Fruit fly (Drosophila melanogaster) whole organism, embryonic: ENCODE results near the gene Oseg1.

Experiments
- Atf-2 ChIP-seq: fragments of 200-800 bp; sonication (Bioruptor generic); optimal IDR thresholded peaks from 2 replicates; lab custom pipeline; 2016; ENCODE audit warnings: missing biosample characterization, missing genetic modification characterization
- Awh ChIP-seq: fragments of 200-800 bp; sonication (Bioruptor generic); IDR thresholded peaks from 2 replicates; pipeline ENCODE4, ENCODE4 v1.3.6; 2022; ENCODE audit warnings: missing biosample characterization, missing genetic modification characterization
- BtbVII ChIP-seq: fragments of 200-800 bp; sonication (Bioruptor generic); optimal IDR thresholded peaks from 3 replicates; lab custom pipeline; 2017; ENCODE audit warnings: missing biosample characterization, mild to moderate bottlenecking, missing genetic modification characterization
- CG10321 ChIP-seq: fragments of 200-800 bp; sonication (Bioruptor generic); IDR thresholded peaks from 2 replicates; pipeline ENCODE4 v1.3.6; 2022; ENCODE audit warnings: missing biosample characterization, missing genetic modification characterization
- CG10431 ChIP-seq: fragments of 200-800 bp; sonication (Bioruptor generic); optimal IDR thresholded peaks from 3 replicates; lab custom pipeline; 2018; ENCODE audit warnings: missing biosample characterization, mild to moderate bottlenecking, missing genetic modification characterization
- CG12942 ChIP-seq: fragments of 200-800 bp; sonication (Bioruptor generic); optimal IDR thresholded peaks from 3 replicates; lab custom pipeline; 2016; ENCODE audit warnings: missing biosample characterization, missing genetic modification characterization
- CG14965 ChIP-seq: fragments of 200-800 bp; sonication (Bioruptor generic); optimal IDR thresholded peaks from 2 replicates; lab custom pipeline; 2016; ENCODE audit warnings: missing biosample characterization, missing genetic modification characterization, borderline replicate concordance
- CG1602 ChIP-seq: fragments of 200-800 bp; sonication (Bioruptor generic); optimal IDR thresholded peaks from 3 replicates; lab custom pipeline; 2016; ENCODE audit warnings: missing biosample characterization, missing genetic modification characterization
- CG17186 ChIP-seq: fragments of 200-800 bp; sonication (Bioruptor generic); optimal IDR thresholded peaks from 3 replicates; lab custom pipeline; 2017; ENCODE audit warnings: missing biosample characterization, missing genetic modification reagents, missing genetic modification characterization
- CG18011 ChIP-seq: fragments of 200-800 bp; sonication (Bioruptor generic); optimal IDR thresholded peaks from 2 replicates; lab custom pipeline; 2017; ENCODE audit warnings: missing biosample characterization, missing genetic modification characterization, mild to moderate bottlenecking, moderate library complexity, missing genotype
- CG18599 ChIP-seq: fragments of 200-800 bp; sonication (Bioruptor generic); optimal IDR thresholded peaks from 3 replicates; lab custom pipeline; 2017; ENCODE audit warnings: missing biosample characterization, missing genetic modification characterization, mild to moderate bottlenecking, moderate library complexity, missing genetic modification reagents
- CG2889 ChIP-seq: fragments of 200-800 bp; sonication (Bioruptor generic); IDR thresholded peaks from 3 replicates; pipeline ENCODE4 v1.3.6; 2022; ENCODE audit warnings: missing biosample characterization, missing genetic modification characterization
- CG32767 ChIP-seq: fragments of 200-800 bp; sonication (Bioruptor generic); IDR thresholded peaks from 2 replicates; pipeline ENCODE4 v1.3.6; 2022; ENCODE audit warnings: missing biosample characterization, missing genetic modification characterization
- CG3838 ChIP-seq: fragments of 200-800 bp; sonication (Bioruptor generic); optimal IDR thresholded peaks from 3 replicates; lab custom pipeline; 2016; ENCODE audit warnings: missing biosample characterization, missing genetic modification characterization
- CG3847 ChIP-seq: fragments of 200-800 bp; sonication (Bioruptor generic); IDR thresholded peaks from 2 replicates; pipeline ENCODE4 v1.3.6; 2022; ENCODE audit warnings: missing biosample characterization, missing genetic modification characterization
- CG4617 ChIP-seq: fragments of 200-800 bp; sonication (Bioruptor generic); optimal IDR thresholded peaks from 3 replicates; lab custom pipeline; 2016; ENCODE audit warnings: missing biosample characterization, missing genetic modification characterization, borderline replicate concordance
- CG5180 ChIP-seq: fragments of 200-800 bp; sonication (Bioruptor generic); optimal IDR thresholded peaks from 3 replicates; lab custom pipeline; 2017; ENCODE audit warnings: missing biosample characterization, missing genetic modification characterization, mild to moderate bottlenecking, moderate library complexity, missing genetic modification reagents
- CG6654 ChIP-seq: fragments of 200-800 bp; sonication (Bioruptor generic); optimal IDR thresholded peaks from 2 replicates; lab custom pipeline; 2017; ENCODE audit warnings: missing biosample characterization, mild to moderate bottlenecking, missing genetic modification characterization
- CG6791 ChIP-seq: fragments of 200-800 bp; sonication (Bioruptor generic); IDR thresholded peaks from 3 replicates; pipeline ENCODE4 v1.3.6; 2022; ENCODE audit warnings: missing biosample characterization, missing genetic modification characterization; ENCODE audit not compliant: partially characterized antibody
- CG8089 ChIP-seq: fragments of 200-800 bp; sonication (Bioruptor generic); optimal IDR thresholded peaks from 3 replicates; lab custom pipeline; 2016; ENCODE audit warnings: missing biosample characterization, missing genetic modification characterization
- CG8290 ChIP-seq, 3 experiments: fragments of 200-800 bp; sonication (Bioruptor generic); optimal IDR thresholded peaks; 2 replicates each; lab custom pipeline; 2016 to 2019; ENCODE audit warnings: missing biosample characterization in 3 of 3, missing genetic modification characterization in 3 of 3, mild to moderate bottlenecking in 2 of 3, moderate library complexity in 1 of 3
- CG9609 ChIP-seq: fragments of 200-800 bp; sonication (Bioruptor generic); optimal IDR thresholded peaks from 3 replicates; lab custom pipeline; 2016; ENCODE audit warnings: missing biosample characterization, missing genetic modification characterization
- CkIIα-i1 ChIP-seq: fragments of 200-800 bp; sonication (Bioruptor generic); IDR thresholded peaks from 2 replicates; pipeline ENCODE4 v1.3.6; 2022; ENCODE audit warnings: missing biosample characterization, missing genetic modification characterization
- D19B ChIP-seq: fragments of 200-800 bp; sonication (Bioruptor generic); optimal IDR thresholded peaks from 2 replicates; lab custom pipeline; 2017; ENCODE audit warnings: missing biosample characterization, mild to moderate bottlenecking, missing genetic modification characterization
- Dad ChIP-seq: fragments of 200-800 bp; sonication (Bioruptor generic); optimal IDR thresholded peaks from 3 replicates; lab custom pipeline; 2016; ENCODE audit warnings: missing biosample characterization, missing genetic modification characterization
- Dfd ChIP-seq, 2 experiments: fragments of >200 bp; optimal IDR thresholded peaks; 2 replicates each; lab custom pipeline; 2017; ENCODE audit warnings: missing biosample characterization in 2 of 2, missing genetic modification characterization in 2 of 2
- Ets97D ChIP-seq: fragments of 200-800 bp; sonication (Bioruptor generic); optimal IDR thresholded peaks from 3 replicates; lab custom pipeline; 2016; ENCODE audit warnings: missing biosample characterization, missing genetic modification characterization
- Fer2 ChIP-seq: fragments of 200-800 bp; sonication (Bioruptor generic); optimal IDR thresholded peaks from 2 replicates; lab custom pipeline; 2018; ENCODE audit warnings: missing biosample characterization, mild to moderate bottlenecking, missing genetic modification characterization, moderate library complexity
- HLH54F ChIP-seq: fragments of 200-800 bp; sonication (Bioruptor generic); optimal IDR thresholded peaks from 3 replicates; lab custom pipeline; 2016; ENCODE audit warnings: missing biosample characterization, missing genetic modification characterization
- Mad ChIP-seq: fragments of 200-800 bp; sonication (Bioruptor generic); optimal IDR thresholded peaks from 2 replicates; lab custom pipeline; 2016; ENCODE audit warnings: missing biosample characterization, missing genetic modification characterization
- Nf-YB ChIP-seq: fragments of 200-800 bp; sonication (Bioruptor generic); optimal IDR thresholded peaks from 3 replicates; lab custom pipeline; 2019; ENCODE audit warnings: missing biosample characterization, mild to moderate bottlenecking, missing genetic modification characterization, moderate library complexity
- Ravus ChIP-seq: fragments of 200-800 bp; sonication (Bioruptor generic); IDR thresholded peaks from 2 replicates; pipeline ENCODE4 v1.3.6; 2022; ENCODE audit warnings: missing biosample characterization, missing genetic modification characterization
- Spps ChIP-seq: fragments of 200-800 bp; sonication (Bioruptor generic); optimal IDR thresholded peaks from 2 replicates; lab custom pipeline; 2018; ENCODE audit warnings: missing biosample characterization, mild to moderate bottlenecking, missing genetic modification characterization
- Vsx1 ChIP-seq: fragments of 200-800 bp; sonication (Bioruptor generic); optimal IDR thresholded peaks from 2 replicates; lab custom pipeline; 2017; ENCODE audit warnings: missing biosample characterization, mild to moderate bottlenecking, missing genetic modification characterization, missing genetic modification reagents
- Xrp1 ChIP-seq: fragments of 200-800 bp; sonication (Bioruptor generic); IDR thresholded peaks from 2 replicates; pipeline ENCODE4 v1.3.6; 2022; ENCODE audit warnings: missing biosample characterization, missing genetic modification characterization
- bowl ChIP-seq: fragments of 200-800 bp; sonication (Bioruptor generic); IDR thresholded peaks from 2 replicates; pipeline ENCODE4 v1.3.6; 2022; ENCODE audit warnings: missing biosample characterization, missing genetic modification characterization
- dan ChIP-seq: fragments of 200-800 bp; sonication (Bioruptor generic); IDR thresholded peaks from 2 replicates; pipeline ENCODE4 v1.3.6; 2022; ENCODE audit warnings: missing biosample characterization, missing genetic modification characterization
- en ChIP-seq: fragments of 200-800 bp; sonication (Bioruptor generic); optimal IDR thresholded peaks from 2 replicates; lab custom pipeline; 2016; ENCODE audit warnings: missing biosample characterization, missing genetic modification characterization
- fd64A ChIP-seq: fragments of 200-800 bp; sonication (Bioruptor generic); optimal IDR thresholded peaks from 3 replicates; lab custom pipeline; 2018; ENCODE audit warnings: missing biosample characterization, mild to moderate bottlenecking, missing genetic modification characterization
- fd96Cb ChIP-seq: fragments of 200-800 bp; sonication (Bioruptor generic); optimal IDR thresholded peaks from 2 replicates; lab custom pipeline; 2018; ENCODE audit warnings: missing biosample characterization, mild to moderate bottlenecking, missing genetic modification characterization, moderate library complexity
- fu2 ChIP-seq: fragments of 200-800 bp; sonication (Bioruptor generic); optimal IDR thresholded peaks from 2 replicates; lab custom pipeline; 2016; ENCODE audit warnings: missing biosample characterization, missing genetic modification characterization
- mld ChIP-seq: fragments of 200-800 bp; sonication (Bioruptor generic); IDR thresholded peaks from 3 replicates; pipeline ENCODE4 v1.3.6; 2022; ENCODE audit warnings: missing biosample characterization, missing genetic modification characterization; ENCODE audit not compliant: partially characterized antibody
- sens ChIP-seq: fragments of 200-800 bp; sonication (Bioruptor generic); peaks from one replicate; lab custom pipeline; 2016; ENCODE audit warnings: missing biosample characterization, missing genetic modification characterization
- slbo ChIP-seq: fragments of 200-800 bp; sonication (Bioruptor generic); IDR thresholded peaks from 2 replicates; pipeline ENCODE4 v1.3.6; 2022; ENCODE audit warnings: missing biosample characterization, missing genetic modification characterization
- slp2 ChIP-seq: fragments of 200-800 bp; sonication (Bioruptor generic); optimal IDR thresholded peaks from 2 replicates; lab custom pipeline; 2016; ENCODE audit warnings: missing biosample characterization, missing genetic modification characterization
- sr ChIP-seq: fragments of 200-800 bp; sonication (Bioruptor generic); IDR thresholded peaks from 3 replicates; pipeline ENCODE4 v1.3.6; 2022; ENCODE audit warnings: missing biosample characterization, missing genetic modification characterization
- trh ChIP-seq: fragments of 200-800 bp; sonication (Bioruptor generic); optimal IDR thresholded peaks from 2 replicates; lab custom pipeline; 2016; ENCODE audit warnings: missing biosample characterization, missing genetic modification characterization
- tx ChIP-seq: fragments of 200-800 bp; sonication (Bioruptor generic); optimal IDR thresholded peaks from 2 replicates; lab custom pipeline; 2016; ENCODE audit warnings: missing biosample characterization, missing genetic modification characterization
- zf30C ChIP-seq: fragments of 200-800 bp; sonication (Bioruptor generic); optimal IDR thresholded peaks from 3 replicates; lab custom pipeline; 2018; ENCODE audit warnings: missing biosample characterization, mild to moderate bottlenecking, missing genetic modification characterization

Oseg1 gene

dm6 chr3L:8455015-8455908, 42.6 kb upstream of the Oseg1 start (continued):
- TF ChIP-seq zf30C (GFP tag; lab: Kevin White, UChicago) (no peak), fd64A (GFP tag; lab: Kevin White, UChicago) (peak; percentile 56), CG6654 (GFP tag; lab: Kevin White, UChicago) (peak; percentile 64), trh (peak; percentile 74), BtbVII (GFP tag; lab: Kevin White, UChicago) (peak; percentile 97), CG18599 (GFP tag; lab: Kevin White, UChicago) (peak; percentile 97), slbo (GFP tag; lab: Robert Waterston, UW) (peak; percentile 74), Dfd (GFP tag; optimal IDR thresholded peaks at IDR 0.05; lab: Kevin White, UChicago) (peak in 1 of 2 experiments; percentile 6), Mad (GFP tag; lab: Kevin White, UChicago) (peak; percentile 61), Ets97D (GFP tag; lab: Kevin White, UChicago) (peak; percentile 36), CG6791 (GFP tag; lab: Robert Waterston, UW) (no peak), CG9609 (GFP tag; lab: Kevin White, UChicago) (peak; percentile 17), Awh (GFP tag; lab: Robert Waterston, UW) (peak; percentile 71), CG18011 (GFP tag; lab: Kevin White, UChicago) (peak; percentile 76), CG12942 (GFP tag; lab: Kevin White, UChicago) (peak; percentile 76), Atf-2 (GFP tag; lab: Kevin White, UChicago) (peak; percentile 19), mld (GFP tag; lab: Robert Waterston, UW) (no peak), Fer2 (tag; lab: Kevin White, UChicago) (peak; percentile 77), CG14965 (GFP tag; lab: Kevin White, UChicago) (no peak), D19B (GFP tag; lab: Kevin White, UChicago) (peak; percentile 80), sr (GFP tag; lab: Robert Waterston, UW) (no peak), CG17186 (GFP tag; lab: Kevin White, UChicago) (peak; percentile 14), CG32767 (peak; percentile 74), Vsx1 (peak; percentile 80), Xrp1 (GFP tag; lab: Robert Waterston, UW) (peak; percentile 83), dan (GFP tag; lab: Robert Waterston, UW) (no peak), Spps (peak; percentile 77), tx (GFP tag; lab: Kevin White, UChicago) (peak; percentile 19), CG4617 (GFP tag; lab: Kevin White, UChicago) (no peak), CG3838 (peak; percentile 40), sens (GFP tag; lab: Kevin White, UChicago) (peak; percentile 97), CG1602 (GFP tag; lab: Kevin White, UChicago) (peak; percentile 64), CG10431 (GFP tag; lab: Kevin White, UChicago) (peak; percentile 63), CG8290 (GFP tag; optimal IDR thresholded peaks at IDR 0.05; lab: Kevin White, UChicago) (peak; percentile 19), CG8290 (tag; optimal IDR thresholded peaks at IDR 0.05; lab: Kevin White, UChicago) (peak in 1 of 2 experiments; percentile 5), CG3847 (GFP tag; lab: Robert Waterston, UW) (peak; percentile 75), slp2 (GFP tag; lab: Kevin White, UChicago) (peak; percentile 39), Ravus (GFP tag; lab: Robert Waterston, UW) (peak; percentile 51), CG10321 (GFP tag; lab: Robert Waterston, UW) (no peak), fu2 (GFP tag; lab: Kevin White, UChicago) (no peak), CkIIα-i1 (GFP tag; lab: Robert Waterston, UW) (no peak), CG5180 (GFP tag; lab: Kevin White, UChicago) (peak; percentile 84), CG8089 (GFP tag; lab: Kevin White, UChicago) (no peak), Dad (GFP tag; lab: Kevin White, UChicago) (peak; percentile 47), HLH54F (GFP tag; lab: Kevin White, UChicago) (peak; percentile 17), en (GFP tag; lab: Kevin White, UChicago) (no peak), fd96Cb (peak; percentile 87), CG2889 (GFP tag; lab: Robert Waterston, UW) (no peak; the same call in 2 of the 3 replicates), bowl (GFP tag; lab: Robert Waterston, UW) (peak; percentile 51; the same call in 1 of the 2 replicates), Nf-YB (GFP tag; lab: Kevin White, UChicago) (peak; percentile 75)
